Fruit fly (Drosophila melanogaster) Kc167 (cell line): ENCODE results near the gene Pp2A-29B.

Experiments
- Myc ChIP-seq: fragments of >200 bp; optimal IDR thresholded peaks from 2 replicates; lab custom pipeline; 2017; ENCODE audit warnings: missing external identifiers
- Sin3A ChIP-seq: fragments of >200 bp; optimal IDR thresholded peaks from 2 replicates; lab custom pipeline; 2018; ENCODE audit warnings: missing external identifiers
- h ChIP-seq: fragments of >200 bp; optimal IDR thresholded peaks from 3 replicates; lab custom pipeline; 2018; ENCODE audit warnings: missing external identifiers
- insv ChIP-seq: fragments of >200 bp; optimal IDR thresholded peaks from 3 replicates; lab custom pipeline; 2018; ENCODE audit warnings: missing external identifiers
- psq ChIP-seq: fragments of >200 bp; optimal IDR thresholded peaks from 2 replicates; lab custom pipeline; 2017; ENCODE audit warnings: missing external identifiers
- ttk ChIP-seq: sonication (Bioruptor generic); optimal IDR thresholded peaks from 2 replicates; lab custom pipeline; 2017; ENCODE audit warnings: missing external identifiers

The Pp2A-29B gene

dm6 chr2L:8385849-8386248 is 20.0 kb downstream of the Pp2A-29B start:
- TF ChIP-seq psq (lab: Kevin White, UChicago): no peak
- no peak for TF ChIP-seq insv (lab: Kevin White, UChicago)
- no peak for TF ChIP-seq ttk (lab: Kevin White, UChicago)
- no peak for TF ChIP-seq h (lab: Kevin White, UChicago)
- no peak for TF ChIP-seq Myc (lab: Kevin White, UChicago)
- no peak for TF ChIP-seq Sin3A (lab: Kevin White, UChicago)

- TF ChIP-seq ttk (lab: Kevin White, UChicago): no peak
- no peak for TF ChIP-seq Myc (lab: Kevin White, UChicago)
- no peak for TF ChIP-seq h (lab: Kevin White, UChicago)
- TF ChIP-seq psq (lab: Kevin White, UChicago): no peak
- no peak for TF ChIP-seq Sin3A (lab: Kevin White, UChicago)
- TF ChIP-seq insv (lab: Kevin White, UChicago): no peak
Observed at dm6 chr2L:8389231-8389630, 23.4 kb downstream of the Pp2A-29B start, which contains the start of gene CG42819. Gene CG42819 (minus strand): TSS chr2L:8389331.

- TF ChIP-seq psq (lab: Kevin White, UChicago) (no peak), h (lab: Kevin White, UChicago) (no peak), ttk (lab: Kevin White, UChicago) (no peak), insv (lab: Kevin White, UChicago) (no peak)
Observed at dm6 chr2L:8392298-8392697, 26.5 kb downstream of the Pp2A-29B start, which contains the start of gene CG42820. Gene CG42820 (minus strand): TSS chr2L:8392398.

dm6 chr2L:8393122-8393521 is 27.3 kb downstream of the Pp2A-29B start, which contains the start of gene Acp29AB:
Gene Acp29AB (minus strand): TSS chr2L:8393222.
- TF ChIP-seq Myc (lab: Kevin White, UChicago): no peak
- TF ChIP-seq Sin3A (lab: Kevin White, UChicago): no peak
- no peak for TF ChIP-seq ttk (lab: Kevin White, UChicago)
- no peak for TF ChIP-seq insv (lab: Kevin White, UChicago)
- no peak for TF ChIP-seq psq (lab: Kevin White, UChicago)
- no peak for TF ChIP-seq h (lab: Kevin White, UChicago)

dm6 chr2L:8394180-8394579 is 28.3 kb downstream of the Pp2A-29B start, which contains the start of gene lectin-29Ca:
Gene lectin-29Ca (minus strand): TSS chr2L:8394280.
- TF ChIP-seq psq (lab: Kevin White, UChicago) (no peak), Myc (lab: Kevin White, UChicago) (no peak), Sin3A (lab: Kevin White, UChicago) (no peak), insv (lab: Kevin White, UChicago) (no peak), ttk (lab: Kevin White, UChicago) (no peak), h (lab: Kevin White, UChicago) (no peak)

dm6 chr2L:8394840-8395239 is 29.0 kb downstream of the Pp2A-29B start, which contains the start of gene Peritrophin-15b:
Gene Peritrophin-15b (minus strand): TSS chr2L:8394940.
- no peak for TF ChIP-seq ttk (lab: Kevin White, UChicago)
- TF ChIP-seq Myc (lab: Kevin White, UChicago): no peak
- no peak for TF ChIP-seq Sin3A (lab: Kevin White, UChicago)
- no peak for TF ChIP-seq h (lab: Kevin White, UChicago)
- no peak for TF ChIP-seq insv (lab: Kevin White, UChicago)
- TF ChIP-seq psq (lab: Kevin White, UChicago): no peak

- no peak for TF ChIP-seq h (lab: Kevin White, UChicago)
- no peak for TF ChIP-seq Myc (lab: Kevin White, UChicago)
- no peak for TF ChIP-seq ttk (lab: Kevin White, UChicago)
- TF ChIP-seq psq (lab: Kevin White, UChicago): no peak
- TF ChIP-seq Sin3A (lab: Kevin White, UChicago): no peak
- TF ChIP-seq insv (lab: Kevin White, UChicago): no peak
Observed at dm6 chr2L:8395996-8396699, 30.3 kb downstream of the Pp2A-29B start, which contains the start of the genes Peritrophin-15a and CG13385. Gene Peritrophin-15a (minus strand): TSS chr2L:8396096. Gene CG13385 (plus strand): TSS chr2L:8396649.

- no peak for TF ChIP-seq Sin3A (lab: Kevin White, UChicago)
- no peak for TF ChIP-seq Myc (lab: Kevin White, UChicago)
- no peak for TF ChIP-seq h (lab: Kevin White, UChicago)
- TF ChIP-seq ttk (lab: Kevin White, UChicago): no peak
- no peak for TF ChIP-seq psq (lab: Kevin White, UChicago)
- no peak for TF ChIP-seq insv (lab: Kevin White, UChicago)
Observed at dm6 chr2L:8398721-8399120, 32.9 kb downstream of the Pp2A-29B start, which contains the start of gene CG13386. Gene CG13386 (plus strand): TSS chr2L:8399021.

- TF ChIP-seq h (lab: Kevin White, UChicago) (no peak), insv (lab: Kevin White, UChicago) (no peak), Sin3A (lab: Kevin White, UChicago) (no peak), psq (lab: Kevin White, UChicago) (no peak), ttk (lab: Kevin White, UChicago) (no peak), Myc (lab: Kevin White, UChicago) (no peak)
Observed at dm6 chr2L:8399863-8400598, 34.2 kb downstream of the Pp2A-29B start, which contains the start of gene CG31898. Gene CG31898 (plus strand): TSS chr2L:8400421.

- TF ChIP-seq ttk (lab: Kevin White, UChicago) (no peak), Myc (lab: Kevin White, UChicago) (no peak), Sin3A (lab: Kevin White, UChicago) (no peak), h (lab: Kevin White, UChicago) (no peak), psq (lab: Kevin White, UChicago) (no peak), insv (lab: Kevin White, UChicago) (no peak)
Observed at dm6 chr2L:8402928-8403285, 37.1 kb downstream of the Pp2A-29B start, which contains the start of gene fy. Gene fy (minus strand): TSS chr2L:8403280.
